Fruit fly (Drosophila melanogaster) whole organism, pupa: ENCODE results near the gene CG31221.

ENCODE experiments used
- CG10348 ChIP-seq: fragments of 200-800 bp; sonication (Bioruptor generic); IDR thresholded peaks from 2 replicates; pipeline ENCODE4 v1.3.6; 2022; ENCODE audit warnings: missing biosample characterization, missing genetic modification characterization
- CG12605 ChIP-seq: fragments of 200-800 bp; sonication (Bioruptor generic); IDR thresholded peaks from 2 replicates; pipeline ENCODE4 v1.3.6; 2022; ENCODE audit warnings: missing biosample characterization, missing genetic modification characterization
- CG13204 ChIP-seq: fragments of 200-800 bp; sonication (Bioruptor generic); optimal IDR thresholded peaks from 2 replicates; lab custom pipeline; 2018; ENCODE audit warnings: missing biosample characterization, mild to moderate bottlenecking, missing genetic modification characterization, moderate library complexity
- CG14655 ChIP-seq: fragments of 200-800 bp; sonication (Bioruptor generic); optimal IDR thresholded peaks from 3 replicates; lab custom pipeline; 2017; ENCODE audit warnings: mild to moderate bottlenecking, missing biosample characterization, missing genetic modification reagents, missing genetic modification characterization
- CG15710 ChIP-seq: fragments of 200-800 bp; sonication (Bioruptor generic); optimal IDR thresholded peaks from 2 replicates; lab custom pipeline; 2018; ENCODE audit warnings: missing biosample characterization, mild to moderate bottlenecking, missing genetic modification characterization, moderate library complexity
- CG17806 ChIP-seq: fragments of 200-800 bp; sonication (Bioruptor generic); optimal IDR thresholded peaks from 2 replicates; lab custom pipeline; 2018; ENCODE audit warnings: missing biosample characterization, mild to moderate bottlenecking, missing genetic modification characterization, moderate library complexity
- CG32121 ChIP-seq: fragments of 200-800 bp; sonication (Bioruptor generic); IDR thresholded peaks from 2 replicates; pipeline ENCODE4 v1.3.6; 2022; ENCODE audit warnings: missing biosample characterization, missing genetic modification characterization
- CG34367 ChIP-seq: fragments of 200-800 bp; sonication (Bioruptor generic); optimal IDR thresholded peaks from 2 replicates; lab custom pipeline; 2018; ENCODE audit warnings: missing biosample characterization, mild to moderate bottlenecking, missing genetic modification characterization
- CG4496 ChIP-seq: fragments of 200-800 bp; sonication (Bioruptor generic); IDR thresholded peaks from 3 replicates; pipeline ENCODE4 v1.3.6; 2022; ENCODE audit warnings: missing biosample characterization, missing genetic modification characterization
- CG8159 ChIP-seq: fragments of 200-800 bp; sonication (Bioruptor generic); optimal IDR thresholded peaks from 3 replicates; lab custom pipeline; 2018; ENCODE audit warnings: missing biosample characterization, mild to moderate bottlenecking, missing genetic modification characterization, moderate library complexity
- CG8301 ChIP-seq: fragments of 200-800 bp; sonication (Bioruptor generic); optimal IDR thresholded peaks from 2 replicates; lab custom pipeline; 2018; ENCODE audit warnings: missing biosample characterization, mild to moderate bottlenecking, missing genetic modification characterization
- CG9948 ChIP-seq: fragments of 200-800 bp; sonication (Bioruptor generic); optimal IDR thresholded peaks from 2 replicates; lab custom pipeline; 2018; ENCODE audit warnings: missing biosample characterization, mild to moderate bottlenecking, missing genetic modification characterization, moderate library complexity
- D1 ChIP-seq: fragments of 200-800 bp; sonication (Bioruptor generic); optimal IDR thresholded peaks from 2 replicates; lab custom pipeline; 2018; ENCODE audit warnings: missing biosample characterization, mild to moderate bottlenecking, missing genetic modification characterization, moderate library complexity
- EcR ChIP-seq: fragments of 200-800 bp; sonication (Bioruptor generic); optimal IDR thresholded peaks from 3 replicates; lab custom pipeline; 2019; ENCODE audit warnings: missing biosample characterization, missing genetic modification characterization, mild to moderate bottlenecking, moderate library complexity, missing genetic modification reagents
- Ets98B ChIP-seq: fragments of 200-800 bp; sonication (Bioruptor generic); IDR thresholded peaks from 2 replicates; pipeline ENCODE4 v1.3.6; 2022; ENCODE audit warnings: missing biosample characterization, missing genetic modification characterization
- Pif1A ChIP-seq: fragments of 200-800 bp; sonication (Bioruptor generic); optimal IDR thresholded peaks from 3 replicates; lab custom pipeline; 2016; ENCODE audit warnings: missing biosample characterization, missing genetic modification characterization
- Pif1B ChIP-seq: fragments of 200-800 bp; sonication (Bioruptor generic); optimal IDR thresholded peaks from 3 replicates; lab custom pipeline; 2016; ENCODE audit warnings: missing biosample characterization, missing genetic modification characterization
- Snoo ChIP-seq: fragments of 200-800 bp; sonication (Bioruptor generic); optimal IDR thresholded peaks from 3 replicates; lab custom pipeline; 2017; ENCODE audit warnings: missing biosample characterization, mild to moderate bottlenecking, missing genetic modification characterization, inconsistent platforms
- fd96Ca ChIP-seq: fragments of 200-800 bp; sonication (Bioruptor generic); IDR thresholded peaks from 3 replicates; pipeline ENCODE4 v1.3.6; 2022; ENCODE audit warnings: missing biosample characterization, missing genetic modification characterization
- gl ChIP-seq: fragments of 200-800 bp; sonication (Bioruptor generic); optimal IDR thresholded peaks from 2 replicates; lab custom pipeline; 2018; ENCODE audit warnings: missing biosample characterization, mild to moderate bottlenecking, missing genetic modification characterization
- rn ChIP-seq: fragments of 200-800 bp; sonication (Bioruptor generic); IDR thresholded peaks from 2 replicates; pipeline ENCODE4 v1.3.6; 2022; ENCODE audit warnings: missing biosample characterization, missing genetic modification characterization

CG31221 gene

dm6 chr3R:19387608-19388007, 24.9 kb upstream of the CG31221 start, which contains the start of gene CG3734:
TSS of gene CG3734 (plus strand) at chr3R:19387861.
- no peak for TF ChIP-seq Snoo
- TF ChIP-seq CG10348 = no peak
- no peak for TF ChIP-seq CG17806
- TF ChIP-seq CG13204 (GFP tag; lab: Kevin White, UChicago) = no peak
- no peak for TF ChIP-seq CG4496
- no peak for TF ChIP-seq CG14655 (GFP tag; lab: Kevin White, UChicago)
- TF ChIP-seq Ets98B (GFP tag; lab: Robert Waterston, UW) = no peak
- TF ChIP-seq rn (GFP tag; lab: Robert Waterston, UW) = no peak
- no peak for TF ChIP-seq CG9948 (tag; lab: Kevin White, UChicago)
- TF ChIP-seq CG12605 (GFP tag; lab: Robert Waterston, UW) = no peak
- no peak for TF ChIP-seq Pif1A (GFP tag; lab: Kevin White, UChicago)
- TF ChIP-seq CG34367 (tag; lab: Kevin White, UChicago) = no peak
- no peak for TF ChIP-seq Pif1B (GFP tag; lab: Kevin White, UChicago)
- TF ChIP-seq CG8301 = no peak
- no peak for TF ChIP-seq EcR (GFP tag; lab: Kevin White, UChicago)
- TF ChIP-seq gl (tag; lab: Kevin White, UChicago) = no peak
- TF ChIP-seq CG15710 (tag; lab: Kevin White, UChicago) = no peak
- TF ChIP-seq CG8159 (tag; lab: Kevin White, UChicago) = no peak
- no peak for TF ChIP-seq CG32121 (GFP tag; lab: Robert Waterston, UW)
- no peak for TF ChIP-seq fd96Ca (GFP tag; lab: Robert Waterston, UW)
- TF ChIP-seq, all 21 proteins: peak for 0

DNA sequence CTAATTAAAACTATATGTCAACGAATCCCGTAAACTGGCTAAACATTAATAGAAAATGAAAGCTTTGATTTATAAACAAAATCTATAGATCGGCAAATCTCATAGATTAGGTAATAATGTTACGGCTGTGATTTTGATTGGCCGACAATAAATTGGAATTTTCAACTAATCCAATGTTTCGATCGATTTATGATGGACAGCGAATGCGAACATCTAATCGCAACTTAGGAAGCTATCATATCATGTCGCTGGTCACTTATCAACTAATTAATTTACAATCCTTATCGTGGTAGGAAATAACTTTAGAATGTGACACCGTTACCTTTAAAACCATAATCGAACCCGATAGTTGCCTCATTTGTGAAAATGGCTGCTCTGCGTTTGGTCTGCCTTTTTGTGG, 22.6 kb upstream of the CG31221 start, which contains the start of gene CG18493:
TSS of gene CG18493 (plus strand) at position 352 of the 400 bp plus-strand sequence.
- TF ChIP-seq rn (GFP tag; lab: Robert Waterston, UW) (no peak), CG10348 (no peak), Ets98B (GFP tag; lab: Robert Waterston, UW) (no peak), CG12605 (GFP tag; lab: Robert Waterston, UW) (no peak), Pif1B (GFP tag; lab: Kevin White, UChicago) (no peak), CG14655 (GFP tag; lab: Kevin White, UChicago) (no peak)

DNA sequence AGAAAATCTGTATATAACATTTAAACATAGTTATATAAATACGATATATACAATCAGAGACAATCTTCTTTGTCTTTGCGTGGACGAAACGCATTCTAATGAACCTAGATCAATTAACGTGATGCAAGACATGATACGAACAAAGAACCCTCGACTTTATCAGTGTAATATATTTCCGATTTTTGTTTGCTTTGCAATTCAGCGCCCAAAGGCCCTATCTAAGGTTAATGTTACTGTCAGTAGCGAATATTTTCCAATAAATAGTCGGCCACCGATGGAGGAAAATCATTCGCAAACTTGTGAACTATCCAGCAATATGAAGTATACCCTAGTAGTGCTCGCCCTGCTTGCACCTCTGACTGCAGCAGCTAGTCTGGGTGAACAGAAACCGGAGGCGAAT, 19.4 kb upstream of the CG31221 start, which contains the start of gene CG3739:
TSS of gene CG3739 (plus strand) at position 301 of the 400 bp plus-strand sequence.
- TF ChIP-seq fd96Ca (GFP tag; lab: Robert Waterston, UW) = no peak
- no peak for TF ChIP-seq gl (tag; lab: Kevin White, UChicago)
- no peak for TF ChIP-seq D1
- no peak for TF ChIP-seq CG17806
- TF ChIP-seq CG12605 (GFP tag; lab: Robert Waterston, UW) = no peak
- no peak for TF ChIP-seq CG15710 (tag; lab: Kevin White, UChicago)
- TF ChIP-seq Pif1B (GFP tag; lab: Kevin White, UChicago) = no peak
- TF ChIP-seq CG13204 (GFP tag; lab: Kevin White, UChicago) = no peak
- TF ChIP-seq Ets98B (GFP tag; lab: Robert Waterston, UW) = no peak
- no peak for TF ChIP-seq CG10348
- no peak for TF ChIP-seq rn (GFP tag; lab: Robert Waterston, UW)
- TF ChIP-seq EcR (GFP tag; lab: Kevin White, UChicago) = no peak
- TF ChIP-seq CG8301 = no peak

dm6 chr3R:19398467-19398866, 14.0 kb upstream of the CG31221 start, which contains the start of gene CG31244:
TSS of gene CG31244 (minus strand) at chr3R:19398567.
- TF ChIP-seq CG4496 (no peak), CG10348 (no peak), CG13204 (GFP tag; lab: Kevin White, UChicago) (no peak), EcR (GFP tag; lab: Kevin White, UChicago) (no peak), fd96Ca (GFP tag; lab: Robert Waterston, UW) (no peak), CG32121 (GFP tag; lab: Robert Waterston, UW) (no peak)

- peak; percentile 90 for TF ChIP-seq CG17806
- TF ChIP-seq CG12605 (GFP tag; lab: Robert Waterston, UW) = peak; percentile 72; the same call in 1 of the 2 replicates
- peak; percentile 69 for TF ChIP-seq D1
- peak; percentile 83 for TF ChIP-seq Pif1B (GFP tag; lab: Kevin White, UChicago)
- peak; percentile 73 for TF ChIP-seq Snoo
- TF ChIP-seq CG13204 (GFP tag; lab: Kevin White, UChicago) = no peak
- TF ChIP-seq CG34367 (tag; lab: Kevin White, UChicago) = peak; percentile 86
- peak; percentile 92 for TF ChIP-seq CG32121 (GFP tag; lab: Robert Waterston, UW)
- peak; percentile 89 for TF ChIP-seq CG14655 (GFP tag; lab: Kevin White, UChicago)
- TF ChIP-seq CG4496 = peak; percentile 94
- TF ChIP-seq Pif1A (GFP tag; lab: Kevin White, UChicago) = no peak
- peak; percentile 88 for TF ChIP-seq rn (GFP tag; lab: Robert Waterston, UW)
- TF ChIP-seq CG8301 = peak; percentile 89
- peak; percentile 84 for TF ChIP-seq Ets98B (GFP tag; lab: Robert Waterston, UW)
- TF ChIP-seq CG8159 (tag; lab: Kevin White, UChicago) = peak; percentile 91
- TF ChIP-seq CG9948 (tag; lab: Kevin White, UChicago) = peak; percentile 89
- peak; percentile 82; the same call in 2 of the 3 replicates for TF ChIP-seq fd96Ca (GFP tag; lab: Robert Waterston, UW)
- TF ChIP-seq CG10348 = peak; percentile 66
- no peak for TF ChIP-seq gl (tag; lab: Kevin White, UChicago)
- TF ChIP-seq EcR (GFP tag; lab: Kevin White, UChicago) = no peak
- TF ChIP-seq CG15710 (tag; lab: Kevin White, UChicago) = peak; percentile 90
Observed at dm6 chr3R:19403096-19403515, 9.4 kb upstream of the CG31221 start, which contains the start of the genes Ino80 and Aptx. TSS of gene Ino80 (minus strand) at chr3R:19403153. TSS of gene Aptx (plus strand) at chr3R:19403455.

dm6 chr3R:19404296-19404695, 8.2 kb upstream of the CG31221 start:
- TF ChIP-seq Snoo (no peak), Pif1B (GFP tag; lab: Kevin White, UChicago) (no peak), Pif1A (GFP tag; lab: Kevin White, UChicago) (no peak), rn (GFP tag; lab: Robert Waterston, UW) (no peak)
